Worm (Caenorhabditis elegans) whole organism, L1 larva: ENCODE data around the gene far-5.

Experiments
- C04F5.9 ChIP-seq: sonication (generic microtip); optimal IDR thresholded peaks from 2 replicates; lab custom pipeline; 2016; ENCODE audit warnings: missing genetic modification characterization, missing compliant biosample characterization
- C34B4.2 ChIP-seq: sonication (generic microtip); optimal IDR thresholded peaks from 2 replicates; lab custom pipeline; 2017; ENCODE audit warnings: mild to moderate bottlenecking, missing genetic modification characterization, missing compliant biosample characterization
- F16B12.6 ChIP-seq: fragments of 150-350 bp; optimal IDR thresholded peaks from 2 replicates; lab custom pipeline; 2014; ENCODE audit warnings: missing biosample characterization, missing genetic modification characterization
- Y116A8C.19 ChIP-seq: sonication (generic microtip); optimal IDR thresholded peaks from 2 replicates; lab custom pipeline; 2016; ENCODE audit warnings: missing compliant biosample characterization, missing genetic modification characterization, borderline replicate concordance
- alr-1 ChIP-seq: fragments of 200-800 bp; sonication (Bioruptor generic); optimal IDR thresholded peaks from 2 replicates; lab custom pipeline; 2018; ENCODE audit warnings: borderline replicate concordance, mild to moderate bottlenecking, missing genetic modification characterization, missing compliant biosample characterization
- ama-1 ChIP-seq: fragments of 150-350 bp; optimal IDR thresholded peaks from 2 replicates; lab custom pipeline; 2014
- blmp-1 ChIP-seq: fragments of 150-350 bp; optimal IDR thresholded peaks from 2 replicates; lab custom pipeline; 2014; ENCODE audit warnings: missing biosample characterization, missing genetic modification characterization
- ceh-8 ChIP-seq: fragments of 200-800 bp; sonication (Bioruptor generic); optimal IDR thresholded peaks from 2 replicates; lab custom pipeline; 2018; ENCODE audit warnings: mild to moderate bottlenecking, missing genetic modification characterization, moderate library complexity, missing compliant biosample characterization
- ceh-90 ChIP-seq: sonication (generic microtip); optimal IDR thresholded peaks from 2 replicates; lab custom pipeline; 2016; ENCODE audit warnings: missing genetic modification characterization, missing compliant biosample characterization
- efl-1 ChIP-seq, 4 experiments: fragments of 150-350 bp; optimal IDR thresholded peaks in 3 of 4; peaks in 1 of 4; 1 replicate in 1 of 4; 2 replicates in 3 of 4; lab custom pipeline; 2014; ENCODE audit warnings: missing biosample characterization in 2 of 4, missing genetic modification characterization in 2 of 4, missing genetic modification reagents in 2 of 4
- efl-3 ChIP-seq: fragments of 200-800 bp; sonication (Bioruptor generic); optimal IDR thresholded peaks from 2 replicates; lab custom pipeline; 2018; ENCODE audit warnings: mild to moderate bottlenecking, missing genetic modification characterization, missing compliant biosample characterization
- egl-27 ChIP-seq, 2 experiments: fragments of 150-350 bp in 1 of 2; sonication (generic microtip); optimal IDR thresholded peaks; 3 replicates each; lab custom pipeline; 2017 to 2018; ENCODE audit warnings: missing biosample characterization in 2 of 2, missing genetic modification characterization in 2 of 2, missing genetic modification reagents in 2 of 2
- fkh-8 ChIP-seq: sonication (generic microtip); optimal IDR thresholded peaks from 2 replicates; lab custom pipeline; 2016; ENCODE audit warnings: mild to moderate bottlenecking, missing genetic modification characterization, missing compliant biosample characterization
- hlh-17 ChIP-seq: fragments of 200-800 bp; sonication (Bioruptor generic); optimal IDR thresholded peaks from 2 replicates; lab custom pipeline; 2018; ENCODE audit warnings: missing genetic modification characterization, mild to moderate bottlenecking, missing compliant biosample characterization, moderate library complexity, borderline replicate concordance
- hlh-4 ChIP-seq: sonication (generic microtip); optimal IDR thresholded peaks from 2 replicates; lab custom pipeline; 2016; ENCODE audit warnings: mild to moderate bottlenecking, missing genetic modification characterization, missing compliant biosample characterization
- isw-1 ChIP-seq: fragments of 200-800 bp; sonication (Bioruptor generic); IDR thresholded peaks from 2 replicates; pipeline ENCODE4 v1.3.6; 2022; ENCODE audit warnings: missing genetic modification characterization, missing compliant biosample characterization
- lin-14 ChIP-seq: fragments of 200-800 bp; sonication (Bioruptor generic); optimal IDR thresholded peaks from 2 replicates; lab custom pipeline; 2018; ENCODE audit warnings: mild to moderate bottlenecking, missing genetic modification characterization, moderate library complexity, missing compliant biosample characterization
- lin-35 ChIP-seq, 2 experiments: fragments of 150-350 bp; optimal IDR thresholded peaks; 2 replicates each; lab custom pipeline; 2014; ENCODE audit warnings: missing biosample characterization in 2 of 2, missing genetic modification characterization in 2 of 2, missing genetic modification reagents in 2 of 2
- lin-39 ChIP-seq: fragments of 150-350 bp; optimal IDR thresholded peaks from 2 replicates; lab custom pipeline; 2014; ENCODE audit warnings: missing biosample characterization, missing genetic modification reagents, missing genetic modification characterization
- mef-2 ChIP-seq: fragments of 150-350 bp; optimal IDR thresholded peaks from 2 replicates; lab custom pipeline; 2014; ENCODE audit warnings: missing biosample characterization, missing genetic modification characterization
- nhr-12 ChIP-seq: sonication (generic microtip); optimal IDR thresholded peaks from 2 replicates; lab custom pipeline; 2017; ENCODE audit warnings: missing biosample characterization, missing genetic modification characterization
- nhr-20 ChIP-seq: sonication (generic microtip); optimal IDR thresholded peaks from 2 replicates; lab custom pipeline; 2016; ENCODE audit warnings: mild to moderate bottlenecking, missing genetic modification characterization, missing compliant biosample characterization
- nhr-237 ChIP-seq: fragments of 150-350 bp; optimal IDR thresholded peaks from 2 replicates; lab custom pipeline; 2014; ENCODE audit warnings: missing biosample characterization, missing genetic modification characterization
- nhr-28 ChIP-seq: fragments of 150-350 bp; optimal IDR thresholded peaks from 2 replicates; lab custom pipeline; 2014; ENCODE audit warnings: missing biosample characterization, missing genetic modification characterization
- nhr-71 ChIP-seq: sonication (generic microtip); optimal IDR thresholded peaks from 2 replicates; lab custom pipeline; 2016; ENCODE audit warnings: mild to moderate bottlenecking, missing genetic modification characterization, moderate library complexity, missing compliant biosample characterization
- nhr-76 ChIP-seq: sonication (generic microtip); optimal IDR thresholded peaks from 2 replicates; lab custom pipeline; 2017; ENCODE audit warnings: missing biosample characterization, missing genetic modification characterization
- nhr-85 ChIP-seq: sonication (generic microtip); peaks from one replicate; lab custom pipeline; 2016; ENCODE audit warnings: missing genetic modification characterization, inconsistent platforms, missing compliant biosample characterization
- pax-3 ChIP-seq: fragments of 200-800 bp; sonication (Bioruptor generic); optimal IDR thresholded peaks from 2 replicates; lab custom pipeline; 2018; ENCODE audit warnings: mild to moderate bottlenecking, missing genetic modification characterization, moderate library complexity, missing compliant biosample characterization
- pqm-1 ChIP-seq: sonication (generic microtip); optimal IDR thresholded peaks from 3 replicates; lab custom pipeline; 2017; ENCODE audit warnings: missing biosample characterization, missing genetic modification characterization
- sptf-1 ChIP-seq: fragments of 150-350 bp; optimal IDR thresholded peaks from 2 replicates; lab custom pipeline; 2014; ENCODE audit warnings: missing biosample characterization, missing genetic modification characterization
- tlp-1 ChIP-seq: fragments of 150-350 bp; optimal IDR thresholded peaks from 2 replicates; lab custom pipeline; 2014; ENCODE audit warnings: missing biosample characterization, missing genetic modification characterization
- unc-30 ChIP-seq: sonication (generic microtip); optimal IDR thresholded peaks from 2 replicates; lab custom pipeline; 2017; ENCODE audit warnings: missing biosample characterization, missing genetic modification characterization
- unc-86 ChIP-seq: sonication (generic microtip); optimal IDR thresholded peaks from 2 replicates; lab custom pipeline; 2016; ENCODE audit warnings: missing genetic modification characterization, missing compliant biosample characterization
- unc-98 ChIP-seq: fragments of 200-800 bp; sonication (Bioruptor generic); IDR thresholded peaks from 2 replicates; pipeline ENCODE4 v1.3.6; 2022; ENCODE audit warnings: missing genetic modification characterization, missing compliant biosample characterization

The far-5 gene

ce11 chrV:13025283-13025682, 29.9 kb downstream of the far-5 start:
- TF ChIP-seq pqm-1, result no peak
- TF ChIP-seq unc-30 (tag; lab: Kevin White, UChicago), result no peak
- TF ChIP-seq isw-1 (GFP tag; lab: Robert Waterston, UW), result no peak
- TF ChIP-seq, all 84 proteins: peak for 0

- TF ChIP-seq lin-14, result peak; percentile 20
- peak in 1 of 2 experiments; percentile 20 for TF ChIP-seq lin-35 (GFP tag; optimal IDR thresholded peaks at IDR 0.05; lab: Kevin White, UChicago)
- TF ChIP-seq C04F5.9 (tag; lab: Kevin White, UChicago), result no peak
- TF ChIP-seq nhr-71 (tag; lab: Kevin White, UChicago), result no peak
- no peak for TF ChIP-seq F16B12.6
- TF ChIP-seq fkh-8 (tag; lab: Kevin White, UChicago), result no peak
- no peak for TF ChIP-seq alr-1
- TF ChIP-seq blmp-1, result no peak
- TF ChIP-seq ceh-90 (tag; lab: Kevin White, UChicago), result no peak
- no peak for TF ChIP-seq ama-1 (lab: Kevin White, UChicago)
- no peak for TF ChIP-seq hlh-4
- TF ChIP-seq nhr-237 (tag; lab: Kevin White, UChicago), result no peak
- TF ChIP-seq isw-1 (GFP tag; lab: Robert Waterston, UW), result no peak
- no peak for TF ChIP-seq tlp-1 (tag; lab: Kevin White, UChicago)
- no peak for TF ChIP-seq hlh-17 (GFP tag; lab: Kevin White, UChicago)
- peak; percentile 10 for TF ChIP-seq nhr-85 (tag; lab: Kevin White, UChicago)
These were observed 31.4 kb downstream of the far-5 start for ce11 chrV:13026631-13027299.

ce11 chrV:13028871-13029270, 33.5 kb downstream of the far-5 start:
- no peak for TF ChIP-seq lin-39 (tag; lab: Kevin White, UChicago)
- TF ChIP-seq efl-1 (optimal IDR thresholded peaks at IDR 0.05; lab: Kevin White, UChicago), result no peak
- TF ChIP-seq efl-1 (GFP tag; optimal IDR thresholded peaks at IDR 0.05 in 1 of 2; lab: Kevin White, UChicago), result peak in 1 of 2 experiments; percentile 58
- peak; percentile 52 for TF ChIP-seq unc-86
- no peak for TF ChIP-seq mef-2 (tag; lab: Kevin White, UChicago)
- TF ChIP-seq nhr-85 (tag; lab: Kevin White, UChicago), result no peak
- no peak for TF ChIP-seq nhr-28 (tag; lab: Kevin White, UChicago)
- TF ChIP-seq nhr-237 (tag; lab: Kevin White, UChicago), result no peak
- TF ChIP-seq blmp-1, result no peak
- no peak for TF ChIP-seq nhr-12 (tag; lab: Kevin White, UChicago)

ce11 chrV:13033223-13033622, 37.9 kb downstream of the far-5 start, which contains the start of gene W07G4.1:
W07G4.1 (plus strand) TSS chrV:13033523.
- no peak for TF ChIP-seq pax-3 (tag; lab: Kevin White, UChicago)
- no peak for TF ChIP-seq nhr-85 (tag; lab: Kevin White, UChicago)
- TF ChIP-seq mef-2 (tag; lab: Kevin White, UChicago), result no peak
- no peak for TF ChIP-seq sptf-1
- TF ChIP-seq efl-1 (optimal IDR thresholded peaks at IDR 0.05; lab: Kevin White, UChicago), result no peak
- TF ChIP-seq efl-1 (GFP tag; optimal IDR thresholded peaks at IDR 0.05 in 1 of 2; lab: Kevin White, UChicago), result no peak
- no peak for TF ChIP-seq unc-30 (tag; lab: Kevin White, UChicago)
- TF ChIP-seq efl-3, result no peak
- no peak for TF ChIP-seq nhr-71 (tag; lab: Kevin White, UChicago)
- no peak for TF ChIP-seq fkh-8 (tag; lab: Kevin White, UChicago)
- TF ChIP-seq tlp-1 (tag; lab: Kevin White, UChicago), result no peak
- TF ChIP-seq C34B4.2, result no peak
- no peak for TF ChIP-seq ceh-8 (GFP tag; lab: Kevin White, UChicago)
- TF ChIP-seq nhr-20 (tag; lab: Kevin White, UChicago), result no peak
- no peak for TF ChIP-seq Y116A8C.19 (tag; lab: Kevin White, UChicago)
- TF ChIP-seq hlh-17 (GFP tag; lab: Kevin White, UChicago), result no peak
- TF ChIP-seq egl-27 (tag; optimal IDR thresholded peaks at IDR 0.05; lab: Kevin White, UChicago), result no peak
- no peak for TF ChIP-seq isw-1 (GFP tag; lab: Robert Waterston, UW)

ce11 chrV:13034604-13035003, 39.2 kb downstream of the far-5 start, which contains the start of gene W07G4.7:
W07G4.7 (minus strand) TSS chrV:13034704.
- no peak for TF ChIP-seq nhr-76 (tag; lab: Kevin White, UChicago)
- TF ChIP-seq unc-98 (GFP tag; lab: Robert Waterston, UW), result no peak
- no peak for TF ChIP-seq F16B12.6
- TF ChIP-seq C34B4.2, result no peak
- TF ChIP-seq Y116A8C.19 (tag; lab: Kevin White, UChicago), result no peak
